Fruit fly (Drosophila melanogaster): ENCODE data around the gene CG32473.

The CG32473 gene

dm6 chr3R:13356960-13357359, 54.5 kb downstream of the CG32473 start:
- TF ChIP-seq CG7101 (tag; optimal IDR thresholded peaks at IDR 0.05) (no peak), CG11617 (GFP tag; optimal IDR thresholded peaks at IDR 0.05) (no peak), tj (GFP tag; optimal IDR thresholded peaks at IDR 0.05) (no peak), CG12768 (GFP tag; optimal IDR thresholded peaks at IDR 0.05) (no peak), pad (GFP tag; optimal IDR thresholded peaks at IDR 0.05) (no peak), bab1 (GFP tag; optimal IDR thresholded peaks at IDR 0.05) (no peak), cic (GFP tag; optimal IDR thresholded peaks at IDR 0.05) (no peak)

dm6 chr3R:13360108-13360507, 57.7 kb downstream of the CG32473 start:
- no peak for TF ChIP-seq CG33017 (tag; optimal IDR thresholded peaks at IDR 0.05)
